Worm (Caenorhabditis elegans): ENCODE results near the gene pqn-31.

pqn-31 gene

DNA sequence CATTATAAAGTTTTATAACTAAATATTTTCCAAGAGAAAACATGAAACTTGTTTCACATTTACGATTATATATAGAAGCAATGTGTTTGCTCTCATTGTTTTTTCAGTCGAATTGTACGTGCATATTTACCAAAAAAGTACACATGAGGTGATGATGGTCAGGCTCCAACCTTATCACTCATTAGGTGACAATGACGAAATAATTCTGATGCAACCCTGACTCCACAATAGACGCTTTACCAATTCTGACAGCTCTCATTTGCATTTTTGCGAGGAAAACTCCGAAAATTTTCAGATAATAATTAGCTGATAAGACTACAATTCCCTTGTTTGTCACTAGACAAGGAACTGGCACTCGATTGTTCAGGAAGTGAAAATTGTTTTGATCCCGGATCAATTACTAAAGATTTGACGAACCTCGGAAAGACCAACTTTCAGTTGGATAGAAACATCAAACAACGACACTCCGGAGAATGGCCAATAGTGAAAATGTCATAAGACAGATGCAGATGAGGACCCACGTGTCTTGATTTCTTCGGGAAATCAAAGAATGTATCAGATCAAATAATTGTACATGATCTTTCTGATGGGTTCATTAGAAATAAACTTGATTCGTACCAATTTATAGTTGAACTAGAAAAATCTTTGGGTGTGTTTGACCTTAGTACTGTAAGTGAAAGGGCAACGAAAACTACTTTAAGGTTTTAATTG is 30.4 kb upstream of the pqn-31 start (continued):
- TF ChIP-seq hmg-1.1 (GFP tag; IDR thresholded peaks at IDR 0.05) (no peak), Y5F2A.4 (GFP tag; optimal IDR thresholded peaks at IDR 0.05) (no peak), nhr-42 (GFP tag; IDR thresholded peaks at IDR 0.05) (no peak), T26A8.4 (GFP tag; IDR thresholded peaks at IDR 0.05) (0 out of 2 replicates have a peak, but pooled peaks have one; percentile 37), ZK546.5 (tag; optimal IDR thresholded peaks at IDR 0.05) (no peak), lir-3 (tag; optimal IDR thresholded peaks at IDR 0.05) (no peak), F49E8.2 (tag; optimal IDR thresholded peaks at IDR 0.05; ENCODE audit: borderline replicate concordance) (no peak), dpl-1 (GFP tag; optimal IDR thresholded peaks at IDR 0.05) (no peak), daf-8 (GFP tag; IDR thresholded peaks at IDR 0.05) (no peak), fkh-10 (GFP tag; optimal IDR thresholded peaks at IDR 0.05) (no peak), ctbp-1 (GFP tag; IDR thresholded peaks at IDR 0.05) (no peak)

DNA sequence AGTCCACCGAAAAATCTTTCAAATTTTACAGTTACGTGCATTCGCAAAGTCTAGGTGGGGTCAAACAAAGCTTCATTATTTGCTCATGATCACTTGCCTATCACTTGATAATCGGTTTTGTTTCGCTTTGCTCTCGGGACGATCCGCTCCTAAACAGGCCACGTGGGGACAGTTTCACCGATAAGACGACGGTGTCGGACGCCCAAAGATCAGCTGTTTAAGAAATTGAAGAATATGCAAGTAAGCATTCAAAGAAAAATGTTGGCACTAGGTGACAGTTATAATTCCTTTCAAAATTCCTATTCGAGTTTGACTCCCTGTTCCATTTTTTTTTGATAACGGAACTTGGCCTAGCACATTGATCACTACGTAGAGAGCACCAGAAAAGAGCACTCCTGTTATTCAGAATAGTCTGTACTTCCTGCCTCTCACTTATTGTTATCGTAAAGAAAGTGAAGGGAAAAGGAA is 29.4 kb upstream of the pqn-31 start:
- TF ChIP-seq vab-7 (GFP tag; IDR thresholded peaks at IDR 0.05) (no peak), hif-1 (tag; optimal IDR thresholded peaks at IDR 0.05) (peak in 1 of 2 experiments; percentile 96), nhr-42 (GFP tag; IDR thresholded peaks at IDR 0.05) (no peak), nhr-76 (tag; optimal IDR thresholded peaks at IDR 0.05) (no peak), ama-1 (optimal IDR thresholded peaks at IDR 0.05) (no peak), egl-43 (GFP tag; IDR thresholded peaks at IDR 0.05) (no peak), ceh-20 (GFP tag; IDR thresholded peaks at IDR 0.05) (no peak), dpl-1 (GFP tag; optimal IDR thresholded peaks at IDR 0.05) (no peak), dmd-8 (GFP tag; IDR thresholded peaks at IDR 0.05) (no peak), madf-5 (GFP tag; IDR thresholded peaks at IDR 0.05) (no peak), zfp-3 (GFP tag; conservative IDR thresholded peaks at IDR 0.05) (peak; percentile 71; the same call in 1 of the 2 replicates), hmg-1.1 (GFP tag; IDR thresholded peaks at IDR 0.05) (no peak), sdz-12 (GFP tag; optimal IDR thresholded peaks at IDR 0.05) (no peak), ceh-62 (tag; optimal IDR thresholded peaks at IDR 0.05) (no peak), ces-1 (GFP tag; optimal IDR thresholded peaks at IDR 0.05) (no peak), daf-8 (GFP tag; IDR thresholded peaks at IDR 0.05) (no peak), ceh-32 (tag; optimal IDR thresholded peaks at IDR 0.05; ENCODE audit: poor library complexity) (no peak), ceh-82 (tag; optimal IDR thresholded peaks at IDR 0.05) (no peak), hlh-30 (tag; optimal IDR thresholded peaks at IDR 0.05; ENCODE audit: insufficient read depth) (peak; percentile 73), daf-12 (tag; optimal IDR thresholded peaks at IDR 0.05) (no peak), nhr-77 (tag; optimal IDR thresholded peaks at IDR 0.05) (peak; percentile 56), R02D3.7 (tag; optimal IDR thresholded peaks at IDR 0.05) (no peak), tra-1 (GFP tag; IDR thresholded peaks at IDR 0.05) (peak; percentile 88), arid-1 (GFP tag; conservative IDR thresholded peaks at IDR 0.05) (no peak), nhr-102 (tag; optimal IDR thresholded peaks at IDR 0.05) (peak; percentile 41), ceh-44 (GFP tag; IDR thresholded peaks at IDR 0.05) (no peak), zip-2 (tag; optimal IDR thresholded peaks at IDR 0.05) (no peak), attf-4 (tag; optimal IDR thresholded peaks at IDR 0.05) (no peak), Y105C5A.15 (GFP tag; IDR thresholded peaks at IDR 0.05) (no peak), T20F7.1 (GFP tag; optimal IDR thresholded peaks at IDR 0.05) (peak; percentile 42), lin-29 (GFP tag; IDR thresholded peaks at IDR 0.05) (no peak), dve-1 (tag; optimal IDR thresholded peaks at IDR 0.05; ENCODE audit: insufficient read depth) (peak; percentile 85), tag-97 (GFP tag; IDR thresholded peaks at IDR 0.05) (no peak), lin-13 (GFP tag; optimal IDR thresholded peaks at IDR 0.05) (peak; percentile 36), nhr-25 (tag; optimal IDR thresholded peaks at IDR 0.05; ENCODE audit: borderline replicate concordance, insufficient read depth) (no peak), unc-62 (GFP tag; optimal IDR thresholded peaks at IDR 0.05 in 1 of 2) (peak in 1 of 2 experiments; percentile 53), unc-62 (tag; optimal IDR thresholded peaks at IDR 0.05) (no peak), set-16 (GFP tag; IDR thresholded peaks at IDR 0.05) (no peak), fkh-10 (GFP tag; optimal IDR thresholded peaks at IDR 0.05) (no peak), gei-8 (GFP tag; optimal IDR thresholded peaks at IDR 0.05) (peak; percentile 76), rbr-2 (tag; optimal IDR thresholded peaks at IDR 0.05) (no peak), saeg-2 (GFP tag; IDR thresholded peaks at IDR 0.05) (peak; percentile 74; the same call in 1 of the 2 replicates)

Data from whole organism, L4 larva.